Fruit fly (Drosophila melanogaster) whole organism, embryonic: ENCODE data around the gene SLC22A.

Experiments
- Asciz ChIP-seq: fragments of 200-800 bp; sonication (Bioruptor generic); optimal IDR thresholded peaks from 2 replicates; lab custom pipeline; 2017; ENCODE audit warnings: missing biosample characterization, mild to moderate bottlenecking, missing genetic modification characterization, missing genetic modification reagents
- BEAF-32 ChIP-seq: fragments of 200-800 bp; sonication (Bioruptor generic); optimal IDR thresholded peaks from 3 replicates; lab custom pipeline; 2017; ENCODE audit warnings: missing biosample characterization, missing genetic modification characterization, mild to moderate bottlenecking, moderate library complexity, missing genetic modification reagents
- CG10321 ChIP-seq: fragments of 200-800 bp; sonication (Bioruptor generic); IDR thresholded peaks from 2 replicates; pipeline ENCODE4 v1.3.6; 2022; ENCODE audit warnings: missing biosample characterization, missing genetic modification characterization
- CG10431 ChIP-seq: fragments of 200-800 bp; sonication (Bioruptor generic); optimal IDR thresholded peaks from 3 replicates; lab custom pipeline; 2018; ENCODE audit warnings: missing biosample characterization, mild to moderate bottlenecking, missing genetic modification characterization
- CG10543 ChIP-seq: fragments of 200-800 bp; sonication (Bioruptor generic); optimal IDR thresholded peaks from 3 replicates; lab custom pipeline; 2017; ENCODE audit warnings: missing biosample characterization, mild to moderate bottlenecking, missing genetic modification characterization, moderate library complexity
- CG13894 ChIP-seq: fragments of 200-800 bp; sonication (Bioruptor generic); optimal IDR thresholded peaks from 3 replicates; lab custom pipeline; 2018; ENCODE audit warnings: missing biosample characterization, mild to moderate bottlenecking, missing genetic modification characterization, moderate library complexity
- CG14965 ChIP-seq: fragments of 200-800 bp; sonication (Bioruptor generic); optimal IDR thresholded peaks from 2 replicates; lab custom pipeline; 2016; ENCODE audit warnings: missing biosample characterization, missing genetic modification characterization, borderline replicate concordance
- CG1529 ChIP-seq: fragments of 200-800 bp; sonication (Bioruptor generic); optimal IDR thresholded peaks from 3 replicates; lab custom pipeline; 2018; ENCODE audit warnings: missing biosample characterization, missing genetic modification characterization
- CG30431 ChIP-seq: fragments of 200-800 bp; sonication (Bioruptor generic); optimal IDR thresholded peaks from 2 replicates; lab custom pipeline; 2017; ENCODE audit warnings: missing biosample characterization, missing genetic modification characterization
- CG33557 ChIP-seq: fragments of 200-800 bp; sonication (Bioruptor generic); optimal IDR thresholded peaks from 2 replicates; lab custom pipeline; 2019; ENCODE audit warnings: missing biosample characterization, mild to moderate bottlenecking, missing genetic modification characterization, moderate library complexity
- CG34376 ChIP-seq: fragments of 200-800 bp; sonication (Bioruptor generic); optimal IDR thresholded peaks from 2 replicates; lab custom pipeline; 2018; ENCODE audit warnings: missing biosample characterization, mild to moderate bottlenecking, missing genetic modification characterization
- CG4730 ChIP-seq: fragments of 200-800 bp; sonication (Bioruptor generic); IDR thresholded peaks from 2 replicates; pipeline ENCODE4 v1.3.6; 2022; ENCODE audit warnings: missing biosample characterization, missing genetic modification characterization
- CG5245 ChIP-seq: fragments of 200-800 bp; sonication (Bioruptor generic); optimal IDR thresholded peaks from 3 replicates; lab custom pipeline; 2016; ENCODE audit warnings: missing biosample characterization, missing genetic modification characterization
- CG9817 ChIP-seq: fragments of 200-800 bp; sonication (Bioruptor generic); optimal IDR thresholded peaks from 2 replicates; lab custom pipeline; 2018; ENCODE audit warnings: missing biosample characterization, mild to moderate bottlenecking, missing genetic modification characterization, moderate library complexity
- CTCF ChIP-seq: fragments of 200-800 bp; sonication (Bioruptor generic); optimal IDR thresholded peaks from 2 replicates; lab custom pipeline; 2017; ENCODE audit warnings: missing biosample characterization, mild to moderate bottlenecking, missing genetic modification characterization, moderate library complexity
- Chrac-16 ChIP-seq: fragments of 200-800 bp; sonication (Bioruptor generic); optimal IDR thresholded peaks from 3 replicates; lab custom pipeline; 2016; ENCODE audit warnings: missing biosample characterization, missing genetic modification characterization
- CoRest ChIP-seq: fragments of 200-800 bp; sonication (Bioruptor generic); optimal IDR thresholded peaks from 3 replicates; lab custom pipeline; 2018; ENCODE audit warnings: missing biosample characterization, mild to moderate bottlenecking, missing genetic modification characterization, moderate library complexity
- D19A ChIP-seq: fragments of 200-800 bp; optimal IDR thresholded peaks from 3 replicates; lab custom pipeline; 2019; ENCODE audit warnings: missing biosample characterization, mild to moderate bottlenecking, missing genetic modification characterization, moderate library complexity
- Dip2 ChIP-seq: fragments of 200-800 bp; sonication (Bioruptor generic); IDR thresholded peaks from 2 replicates; pipeline ENCODE4 v1.3.6; 2022; ENCODE audit warnings: missing biosample characterization, missing genetic modification characterization
- Eip74EF ChIP-seq, 2 experiments: fragments of 200-800 bp in 1 of 2; fragments of >200 bp in 1 of 2; sonication (Bioruptor generic) in 1 of 2; optimal IDR thresholded peaks; 2 replicates each; lab custom pipeline; 2017 to 2019; ENCODE audit warnings: missing biosample characterization in 2 of 2, missing genetic modification characterization in 2 of 2, mild to moderate bottlenecking in 1 of 2, moderate library complexity in 1 of 2
- Fer2 ChIP-seq: fragments of 200-800 bp; sonication (Bioruptor generic); optimal IDR thresholded peaks from 2 replicates; lab custom pipeline; 2018; ENCODE audit warnings: missing biosample characterization, mild to moderate bottlenecking, missing genetic modification characterization, moderate library complexity
- GATAe ChIP-seq: fragments of 200-800 bp; sonication (Bioruptor generic); conservative IDR thresholded peaks from 2 replicates; pipeline ENCODE4 v1.3.6; 2022; ENCODE audit warnings: missing biosample characterization, missing genetic modification characterization
- Hey ChIP-seq: fragments of 200-800 bp; sonication (Bioruptor generic); optimal IDR thresholded peaks from 3 replicates; lab custom pipeline; 2018; ENCODE audit warnings: missing biosample characterization, mild to moderate bottlenecking, missing genetic modification characterization
- Hmr ChIP-seq: fragments of 200-800 bp; sonication (Bioruptor generic); optimal IDR thresholded peaks from 3 replicates; lab custom pipeline; 2017; ENCODE audit warnings: mild to moderate bottlenecking, missing biosample characterization, missing genetic modification reagents, missing genetic modification characterization
- Med ChIP-seq: fragments of 200-800 bp; sonication (Bioruptor generic); peaks from one replicate; lab custom pipeline; 2016; ENCODE audit warnings: missing biosample characterization, missing genetic modification characterization, mild to moderate bottlenecking, inconsistent platforms, moderate library complexity
- Myb ChIP-seq: fragments of 200-800 bp; sonication (Bioruptor generic); optimal IDR thresholded peaks from 2 replicates; lab custom pipeline; 2016; ENCODE audit warnings: missing biosample characterization, missing genetic modification characterization
- Nf-YC ChIP-seq: fragments of 200-800 bp; optimal IDR thresholded peaks from 3 replicates; lab custom pipeline; 2019; ENCODE audit warnings: missing biosample characterization, mild to moderate bottlenecking, missing genetic modification characterization, moderate library complexity
- Scr ChIP-seq: fragments of 200-800 bp; sonication (Bioruptor generic); IDR thresholded peaks from 2 replicates; pipeline ENCODE4 v1.3.6; 2022; ENCODE audit warnings: missing biosample characterization, missing genetic modification characterization; ENCODE audit not compliant: partially characterized antibody
- Usf ChIP-seq: fragments of 200-800 bp; sonication (Bioruptor generic); optimal IDR thresholded peaks from 2 replicates; lab custom pipeline; 2017; ENCODE audit warnings: missing genotype, missing biosample characterization, missing genetic modification characterization
- Xrp1 ChIP-seq: fragments of 200-800 bp; sonication (Bioruptor generic); IDR thresholded peaks from 2 replicates; pipeline ENCODE4 v1.3.6; 2022; ENCODE audit warnings: missing biosample characterization, missing genetic modification characterization
- chn ChIP-seq: fragments of 200-800 bp; sonication (Bioruptor generic); optimal IDR thresholded peaks from 2 replicates; lab custom pipeline; 2016; ENCODE audit warnings: missing biosample characterization, missing genetic modification characterization
- crp ChIP-seq, 2 experiments: fragments of 200-800 bp; sonication (Bioruptor generic); optimal IDR thresholded peaks; 2 replicates in 1 of 2; 3 replicates in 1 of 2; lab custom pipeline; 2017; ENCODE audit warnings: missing biosample characterization in 2 of 2, missing genetic modification characterization in 2 of 2, mild to moderate bottlenecking in 1 of 2, moderate library complexity in 1 of 2
- exex ChIP-seq: fragments of 200-800 bp; sonication (Bioruptor generic); optimal IDR thresholded peaks from 4 replicates; lab custom pipeline; 2018; ENCODE audit warnings: missing biosample characterization, mild to moderate bottlenecking, missing genetic modification characterization, moderate library complexity
- ftz-f1 ChIP-seq: fragments of 200-800 bp; sonication (Bioruptor generic); optimal IDR thresholded peaks from 2 replicates; lab custom pipeline; 2016; ENCODE audit warnings: missing biosample characterization, missing genetic modification characterization
- gcm2 ChIP-seq: fragments of 200-800 bp; sonication (Bioruptor generic); optimal IDR thresholded peaks from 2 replicates; lab custom pipeline; 2016; ENCODE audit warnings: missing biosample characterization, missing genetic modification characterization
- gem ChIP-seq: fragments of 200-800 bp; sonication (Bioruptor generic); optimal IDR thresholded peaks from 2 replicates; lab custom pipeline; 2019; ENCODE audit warnings: missing biosample characterization, mild to moderate bottlenecking, missing genetic modification characterization, moderate library complexity
- grn ChIP-seq: fragments of 200-800 bp; sonication (Bioruptor generic); optimal IDR thresholded peaks from 3 replicates; lab custom pipeline; 2017; ENCODE audit warnings: missing biosample characterization, missing genetic modification characterization
- gsb ChIP-seq: fragments of 200-800 bp; sonication (Bioruptor generic); IDR thresholded peaks from 2 replicates; pipeline ENCODE4 v1.3.6; 2022; ENCODE audit warnings: missing biosample characterization, missing genetic modification characterization
- jigr1 ChIP-seq: fragments of 200-800 bp; sonication (Bioruptor generic); IDR thresholded peaks from 3 replicates; pipeline ENCODE4 v1.3.6; 2022; ENCODE audit warnings: missing biosample characterization, missing genetic modification characterization
- luna ChIP-seq: fragments of 200-800 bp; sonication (Bioruptor generic); optimal IDR thresholded peaks from 2 replicates; lab custom pipeline; 2016; ENCODE audit warnings: missing biosample characterization, missing genetic modification characterization
- odd ChIP-seq: fragments of 200-800 bp; sonication (Bioruptor generic); optimal IDR thresholded peaks from 2 replicates; lab custom pipeline; 2017; ENCODE audit warnings: missing biosample characterization, mild to moderate bottlenecking, missing genetic modification characterization
- org-1 ChIP-seq: fragments of 200-800 bp; sonication (Bioruptor generic); optimal IDR thresholded peaks from 2 replicates; lab custom pipeline; 2017; ENCODE audit warnings: missing biosample characterization, missing genetic modification characterization
- salm ChIP-seq: fragments of 200-800 bp; sonication (Bioruptor generic); optimal IDR thresholded peaks from 2 replicates; lab custom pipeline; 2018; ENCODE audit warnings: missing biosample characterization, mild to moderate bottlenecking, missing genetic modification characterization
- sens ChIP-seq: fragments of 200-800 bp; sonication (Bioruptor generic); peaks from one replicate; lab custom pipeline; 2016; ENCODE audit warnings: missing biosample characterization, missing genetic modification characterization
- stc ChIP-seq: fragments of 200-800 bp; sonication (Bioruptor generic); IDR thresholded peaks from 2 replicates; pipeline ENCODE4 v1.3.6; 2022; ENCODE audit warnings: missing biosample characterization, missing genetic modification characterization
- tap ChIP-seq: fragments of 200-800 bp; optimal IDR thresholded peaks from 3 replicates; lab custom pipeline; 2019; ENCODE audit warnings: missing biosample characterization, mild to moderate bottlenecking, missing genetic modification characterization, moderate library complexity
- tna ChIP-seq: fragments of 200-800 bp; sonication (Bioruptor generic); IDR thresholded peaks from 2 replicates; pipeline ENCODE4 v1.3.6; 2022; ENCODE audit warnings: missing biosample characterization, missing genetic modification characterization; ENCODE audit not compliant: partially characterized antibody
- unc-4 ChIP-seq: fragments of 200-800 bp; sonication (Bioruptor generic); IDR thresholded peaks from 2 replicates; pipeline ENCODE4 v1.3.6; 2022; ENCODE audit warnings: missing biosample characterization, missing genetic modification characterization; ENCODE audit not compliant: partially characterized antibody

Gene SLC22A

DNA sequence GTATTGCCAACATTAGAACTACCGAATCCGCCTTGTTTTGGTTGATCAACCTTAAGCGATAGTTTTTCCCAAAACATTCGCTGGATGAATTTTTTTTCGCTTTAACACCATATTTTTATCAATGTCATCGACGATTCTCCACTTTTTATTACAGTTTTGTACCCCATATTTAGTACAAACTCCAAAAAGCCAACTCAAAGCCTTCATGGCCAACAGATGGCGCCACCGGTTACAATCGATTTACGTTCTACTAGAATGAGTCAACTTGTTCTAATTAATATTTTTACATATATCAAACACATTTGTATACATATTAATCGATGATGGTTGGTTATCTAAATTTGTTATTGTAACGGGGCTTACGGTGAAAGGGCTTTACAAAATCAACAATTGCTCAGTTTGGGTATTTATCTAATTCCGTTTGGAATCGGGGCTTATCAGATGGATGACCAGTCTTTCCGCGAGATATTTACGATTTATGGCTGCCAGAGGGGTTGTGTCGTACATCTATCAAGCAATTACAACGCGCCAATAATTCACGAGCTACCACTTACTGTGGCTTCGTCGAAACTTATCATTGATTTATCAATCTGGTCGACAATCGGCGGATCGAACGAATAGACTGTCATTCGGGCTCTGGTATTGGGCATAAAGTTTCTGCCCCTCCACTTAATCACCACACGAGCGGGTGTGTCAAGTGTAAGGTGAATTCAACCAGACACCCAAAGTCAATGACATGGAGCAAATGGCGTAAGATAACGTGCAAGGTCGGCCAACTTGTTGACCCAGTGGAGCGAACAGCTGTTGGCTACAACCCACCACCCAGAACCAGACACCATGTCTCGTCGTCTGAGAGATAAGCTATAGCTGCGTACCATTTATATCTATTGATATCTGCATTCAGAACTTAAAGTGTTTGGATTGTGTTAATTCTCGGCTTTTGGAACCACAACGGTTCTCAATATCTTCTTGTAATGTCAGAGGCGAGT, 18.8 kb downstream of the SLC22A start (continued):
- TF ChIP-seq CG34376 (GFP tag; lab: Kevin White, UChicago) = peak; percentile 65
- TF ChIP-seq CG13894 (tag; lab: Kevin White, UChicago) = peak; percentile 73
- no peak for TF ChIP-seq GATAe (GFP tag; lab: Robert Waterston, UW)
- TF ChIP-seq Hey (tag; lab: Kevin White, UChicago) = peak; percentile 91
- no peak for TF ChIP-seq CG4730 (GFP tag; lab: Robert Waterston, UW)
- TF ChIP-seq org-1 (GFP tag; lab: Kevin White, UChicago) = no peak
- no peak for TF ChIP-seq gsb (GFP tag; lab: Robert Waterston, UW)
- TF ChIP-seq Chrac-16 (GFP tag; lab: Kevin White, UChicago) = no peak
- TF ChIP-seq CG1529 (GFP tag; lab: Kevin White, UChicago) = no peak
- no peak for TF ChIP-seq CG5245 (GFP tag; lab: Kevin White, UChicago)
- no peak; the same call in 1 of the 2 replicates for TF ChIP-seq stc (GFP tag; lab: Robert Waterston, UW)
- peak; percentile 37 for TF ChIP-seq sens
- peak in 1 of 2 experiments; percentile 21 for TF ChIP-seq crp (GFP tag; optimal IDR thresholded peaks at IDR 0.05; lab: Kevin White, UChicago)
- no peak for TF ChIP-seq gcm2
- TF ChIP-seq unc-4 = peak; percentile 40; the same call in 1 of the 2 replicates
- no peak for TF ChIP-seq gem (tag; lab: Kevin White, UChicago)
- no peak for TF ChIP-seq Nf-YC (tag; lab: Kevin White, UChicago)
- TF ChIP-seq jigr1 (GFP tag; lab: Robert Waterston, UW) = no peak
- no peak for TF ChIP-seq odd (GFP tag; lab: Kevin White, UChicago)
- TF ChIP-seq D19A (tag; lab: Kevin White, UChicago) = no peak
- TF ChIP-seq CG30431 (GFP tag; lab: Kevin White, UChicago) = no peak
- TF ChIP-seq salm (tag; lab: Kevin White, UChicago) = no peak
- TF ChIP-seq Scr (GFP tag; lab: Robert Waterston, UW) = peak; percentile 29; the same call in 1 of the 2 replicates
- peak; percentile 46 for TF ChIP-seq Med
- peak; percentile 91 for TF ChIP-seq CTCF (GFP tag; lab: Kevin White, UChicago)
- TF ChIP-seq tna (GFP tag; lab: Robert Waterston, UW) = no peak
- TF ChIP-seq luna (GFP tag; lab: Kevin White, UChicago) = no peak
- TF ChIP-seq CG10321 = no peak
- TF ChIP-seq CG9817 = no peak
- TF ChIP-seq CG14965 (GFP tag; lab: Kevin White, UChicago) = no peak
- TF ChIP-seq Dip2 (GFP tag; lab: Robert Waterston, UW) = peak; percentile 82
- TF ChIP-seq Myb (GFP tag; lab: Kevin White, UChicago) = no peak
- TF ChIP-seq BEAF-32 (GFP tag; lab: Kevin White, UChicago) = peak; percentile 30
- TF ChIP-seq CG33557 (GFP tag; lab: Kevin White, UChicago) = no peak
- no peak for TF ChIP-seq Hmr (GFP tag; lab: Kevin White, UChicago)
- no peak for TF ChIP-seq Fer2
- TF ChIP-seq CG10543 (GFP tag; lab: Kevin White, UChicago) = peak; percentile 29
- no peak for TF ChIP-seq CG10431
- no peak for TF ChIP-seq Asciz (GFP tag; lab: Kevin White, UChicago)
- TF ChIP-seq tap (tag; lab: Kevin White, UChicago) = no peak
- TF ChIP-seq chn (GFP tag; lab: Kevin White, UChicago) = no peak
- TF ChIP-seq Xrp1 (GFP tag; lab: Robert Waterston, UW) = no peak
- peak; percentile 82 for TF ChIP-seq grn (GFP tag; lab: Kevin White, UChicago)
- no peak for TF ChIP-seq Eip74EF (GFP tag; optimal IDR thresholded peaks at IDR 0.05; lab: Kevin White, UChicago)
- no peak for TF ChIP-seq CoRest (tag; lab: Kevin White, UChicago)
- TF ChIP-seq Usf (GFP tag; lab: Kevin White, UChicago) = no peak
- peak; percentile 20 for TF ChIP-seq ftz-f1 (GFP tag; lab: Kevin White, UChicago)
- TF ChIP-seq exex = peak; percentile 71
